Worm (Caenorhabditis elegans) whole organism, L1 larva: ENCODE data around the gene vamp-7.

Experiments used
- efl-3 ChIP-seq: fragments of 200-800 bp; sonication (Bioruptor generic); optimal IDR thresholded peaks from 2 replicates; lab custom pipeline; 2018; ENCODE audit warnings: mild to moderate bottlenecking, missing genetic modification characterization, missing compliant biosample characterization
- fos-1 ChIP-seq: fragments of 150-350 bp; optimal IDR thresholded peaks from 2 replicates; lab custom pipeline; 2014; ENCODE audit warnings: missing biosample characterization, missing genetic modification characterization
- irx-1 ChIP-seq: sonication (generic microtip); optimal IDR thresholded peaks from 2 replicates; lab custom pipeline; 2016; ENCODE audit warnings: missing genetic modification characterization, missing compliant biosample characterization
- nhr-12 ChIP-seq: sonication (generic microtip); optimal IDR thresholded peaks from 2 replicates; lab custom pipeline; 2017; ENCODE audit warnings: missing biosample characterization, missing genetic modification characterization
- nhr-237 ChIP-seq: fragments of 150-350 bp; optimal IDR thresholded peaks from 2 replicates; lab custom pipeline; 2014; ENCODE audit warnings: missing biosample characterization, missing genetic modification characterization
- nhr-28 ChIP-seq: fragments of 150-350 bp; optimal IDR thresholded peaks from 2 replicates; lab custom pipeline; 2014; ENCODE audit warnings: missing biosample characterization, missing genetic modification characterization
- nhr-77 ChIP-seq: fragments of 150-350 bp; optimal IDR thresholded peaks from 2 replicates; lab custom pipeline; 2014; ENCODE audit warnings: missing biosample characterization, missing genetic modification characterization
- skn-1 ChIP-seq: fragments of 150-350 bp; optimal IDR thresholded peaks from 2 replicates; lab custom pipeline; 2014; ENCODE audit warnings: missing biosample characterization, missing genetic modification characterization
- snpc-4 ChIP-seq: fragments of 150-350 bp; optimal IDR thresholded peaks from 2 replicates; lab custom pipeline; 2014; ENCODE audit warnings: missing biosample characterization, missing genetic modification characterization
- snu-23 ChIP-seq: sonication (generic microtip); optimal IDR thresholded peaks from 2 replicates; lab custom pipeline; 2016; ENCODE audit warnings: missing genetic modification characterization, missing compliant biosample characterization
- unc-130 ChIP-seq: fragments of 150-350 bp; optimal IDR thresholded peaks from 2 replicates; lab custom pipeline; 2017; ENCODE audit warnings: missing biosample characterization, missing genetic modification characterization, inconsistent platforms
- unc-30 ChIP-seq: sonication (generic microtip); optimal IDR thresholded peaks from 2 replicates; lab custom pipeline; 2017; ENCODE audit warnings: missing biosample characterization, missing genetic modification characterization
- unc-62 ChIP-seq: fragments of 150-350 bp; optimal IDR thresholded peaks from 2 replicates; lab custom pipeline; 2014; ENCODE audit warnings: missing biosample characterization, missing genetic modification reagents, missing genetic modification characterization
- ztf-11 ChIP-seq, 2 experiments: sonication (generic microtip); optimal IDR thresholded peaks; 2 replicates each; lab custom pipeline; 2016 to 2017; ENCODE audit warnings: missing genetic modification characterization in 2 of 2, missing biosample characterization in 1 of 2, missing compliant biosample characterization in 1 of 2

DNA sequence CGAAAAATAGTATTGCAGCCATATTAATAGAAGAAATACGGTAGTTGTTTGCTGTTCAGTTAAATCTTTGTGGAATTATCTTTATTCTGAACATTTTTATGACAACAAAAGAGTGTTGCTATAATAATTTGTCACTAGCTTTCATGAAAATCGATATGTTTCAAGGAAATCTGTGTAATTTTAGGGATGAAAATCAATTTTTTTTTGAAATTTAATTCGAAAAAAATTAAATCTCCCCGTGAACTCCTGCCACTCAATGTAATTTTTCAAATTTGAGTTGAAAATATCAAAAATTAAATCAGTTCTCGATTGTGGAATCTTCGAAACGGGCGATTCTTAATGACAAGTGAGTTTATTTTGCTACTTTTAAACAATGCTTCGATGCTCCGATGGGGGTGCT lies 46.5 kb upstream of the vamp-7 start, which contains the start of gene Y69A2AR.46:
- no peak for TF ChIP-seq efl-3 (GFP tag; lab: Kevin White, UChicago)
- TF ChIP-seq nhr-237 (tag; lab: Kevin White, UChicago), result no peak
- no peak for TF ChIP-seq unc-62 (GFP tag; lab: Kevin White, UChicago)
- TF ChIP-seq snpc-4 (tag; lab: Kevin White, UChicago), result no peak
- no peak for TF ChIP-seq skn-1 (tag; lab: Kevin White, UChicago)
- no peak for TF ChIP-seq unc-130 (tag; lab: Kevin White, UChicago)
- no peak for TF ChIP-seq snu-23 (GFP tag; lab: Kevin White, UChicago)
- TF ChIP-seq irx-1 (tag; lab: Kevin White, UChicago), result no peak
- TF ChIP-seq fos-1 (tag; lab: Kevin White, UChicago), result no peak
- no peak for TF ChIP-seq nhr-12 (tag; lab: Kevin White, UChicago)
- TF ChIP-seq ztf-11 (tag; optimal IDR thresholded peaks at IDR 0.05; lab: Kevin White, UChicago), result no peak
- TF ChIP-seq unc-30 (tag; lab: Kevin White, UChicago), result no peak
- TF ChIP-seq nhr-28 (tag; lab: Kevin White, UChicago), result no peak
- no peak for TF ChIP-seq nhr-77 (tag; lab: Kevin White, UChicago)
